Worm (Caenorhabditis elegans): ENCODE measurements around the gene F36H12.4.
"Not testable (repeated sequence)": the region's sequence is repeated elsewhere in the genome, so short reads cannot be mapped to it uniquely, and the experiment has no call there.

DNA sequence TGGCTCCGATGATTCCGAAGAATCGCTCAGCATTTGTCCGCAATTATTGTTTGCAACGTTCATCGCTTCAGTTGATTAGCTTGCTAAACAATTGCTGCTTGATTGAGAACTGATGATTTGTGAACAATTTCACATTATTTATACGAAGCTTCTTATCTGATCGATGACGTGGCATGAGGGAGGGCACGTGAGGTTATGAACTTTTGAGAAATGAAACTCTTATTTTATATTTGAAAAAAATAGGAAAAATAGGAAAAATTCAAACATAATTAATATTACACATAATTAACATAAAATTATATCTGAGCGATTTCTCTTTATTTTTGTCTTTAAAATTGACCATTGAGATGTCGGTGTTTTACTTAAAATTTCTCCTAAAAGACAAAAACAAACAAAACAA is 14.2 kb upstream of the F36H12.4 start, which contains the start of gene F36H12.10:
- TF ChIP-seq hlh-15 (tag; optimal IDR thresholded peaks at IDR 0.05); ztf-16 (tag; optimal IDR thresholded peaks at IDR 0.05); nhr-232 (tag; optimal IDR thresholded peaks at IDR 0.05); nhr-11 (tag; optimal IDR thresholded peaks at IDR 0.05); T23F11.4 (GFP tag; optimal IDR thresholded peaks at IDR 0.05); unc-86 (tag; optimal IDR thresholded peaks at IDR 0.05); tbx-2 (tag; optimal IDR thresholded peaks at IDR 0.05); rnt-1 (tag; optimal IDR thresholded peaks at IDR 0.05); hlh-30 (tag; optimal IDR thresholded peaks at IDR 0.05; ENCODE audit: insufficient read depth); madf-2 (tag; optimal IDR thresholded peaks at IDR 0.05); gmeb-2 (tag; optimal IDR thresholded peaks at IDR 0.05): not testable (repeated sequence)

All from whole organism, late embryonic.